Fruit fly (Drosophila melanogaster): ENCODE measurements around the gene CG32485.

CG32485 gene

DNA sequence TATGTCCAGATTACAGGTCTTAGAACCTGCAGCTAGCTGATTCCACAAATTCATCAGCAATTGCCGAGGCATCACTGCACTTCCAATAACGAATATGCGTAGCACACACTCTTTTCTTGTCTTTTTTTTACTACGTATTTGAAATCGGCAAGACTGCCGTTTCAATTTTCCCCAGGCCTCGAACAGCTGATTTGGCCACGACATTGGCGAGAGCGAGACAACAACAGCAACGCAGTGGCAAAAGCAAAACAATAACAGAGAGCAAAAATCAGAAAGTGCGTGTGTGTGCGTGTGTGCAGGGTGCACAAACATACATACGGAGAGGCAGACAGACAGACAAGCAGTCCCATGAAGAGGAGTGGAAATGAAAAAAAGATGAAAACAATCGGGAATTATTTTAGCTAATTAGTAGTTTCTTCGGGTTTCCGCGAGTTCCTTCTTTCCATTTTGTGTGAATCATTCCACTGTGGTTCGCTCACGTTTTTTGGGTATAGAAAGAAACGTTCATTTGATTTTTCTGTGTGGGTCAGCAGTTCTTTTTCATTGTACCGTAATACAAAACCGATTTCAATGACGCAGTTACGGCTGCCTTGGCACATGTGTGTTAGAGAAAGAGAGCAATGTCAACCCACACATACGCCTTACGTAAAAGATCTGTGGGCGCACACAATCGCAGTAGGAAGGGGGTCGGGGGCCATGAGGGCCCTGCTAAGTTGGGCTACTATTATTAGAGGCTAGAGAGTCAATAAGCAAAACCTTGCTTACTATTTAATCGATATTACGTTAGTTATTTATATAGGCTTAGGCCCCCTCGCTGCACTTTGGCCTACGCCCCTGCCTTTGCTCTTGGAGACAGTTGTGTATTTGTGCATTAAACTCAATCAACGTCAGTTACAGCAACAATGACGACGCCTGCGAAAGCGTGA is 10.2 kb downstream of the CG32485 start (continued):
- TF ChIP-seq CG1233 (GFP tag; optimal IDR thresholded peaks at IDR 0.05), result peak; percentile 98
- peak; percentile 97 for TF ChIP-seq peb (GFP tag; IDR thresholded peaks at IDR 0.05)
- TF ChIP-seq CG11093 (GFP tag; IDR thresholded peaks at IDR 0.05), result peak; percentile 99
- peak; percentile 92 for TF ChIP-seq dmrt11E (tag; optimal IDR thresholded peaks at IDR 0.05)
- peak; percentile 99 for TF ChIP-seq pho (GFP tag; optimal IDR thresholded peaks at IDR 0.05)
- TF ChIP-seq C15 (GFP tag; IDR thresholded peaks at IDR 0.05), result peak; percentile 98
- peak in 1 of 2 experiments; percentile 32 for TF ChIP-seq tll (GFP tag; optimal IDR thresholded peaks at IDR 0.05)
- peak in 1 of 2 experiments; percentile 50 for TF ChIP-seq Dfd (GFP tag; optimal IDR thresholded peaks at IDR 0.05)
- peak; percentile 95 for TF ChIP-seq salm (tag; optimal IDR thresholded peaks at IDR 0.05)
- peak; percentile 100 for TF ChIP-seq sisA (GFP tag; IDR thresholded peaks at IDR 0.05)
- TF ChIP-seq dmrt99B (tag; optimal IDR thresholded peaks at IDR 0.05), result peak; percentile 98
- TF ChIP-seq CG6272 (GFP tag; IDR thresholded peaks at IDR 0.05), result peak; percentile 99
- TF ChIP-seq lab (GFP tag; optimal IDR thresholded peaks at IDR 0.05), result peak; percentile 100
- TF ChIP-seq CoRest (tag; optimal IDR thresholded peaks at IDR 0.05), result peak; percentile 98
- peak; percentile 97 for TF ChIP-seq CG7987 (GFP tag; optimal IDR thresholded peaks at IDR 0.05)
- TF ChIP-seq CG4404 (GFP tag; IDR thresholded peaks at IDR 0.05), result peak; percentile 99
- peak; percentile 98 for TF ChIP-seq Fer3 (tag; optimal IDR thresholded peaks at IDR 0.05)
- peak; percentile 98 for TF ChIP-seq vfl (GFP tag; optimal IDR thresholded peaks at IDR 0.05)
- TF ChIP-seq CG14710 (tag; optimal IDR thresholded peaks at IDR 0.05), result peak; percentile 91
- TF ChIP-seq crp (GFP tag; optimal IDR thresholded peaks at IDR 0.05), result peak; percentile 35 to 84
- peak in 1 of 2 experiments; percentile 94 for TF ChIP-seq Eip74EF (GFP tag; optimal IDR thresholded peaks at IDR 0.05)
- peak; percentile 97 for TF ChIP-seq ash1 (GFP tag; optimal IDR thresholded peaks at IDR 0.05)
- peak; percentile 98 for TF ChIP-seq ERR (GFP tag; optimal IDR thresholded peaks at IDR 0.05)
- TF ChIP-seq Taf1 (GFP tag; IDR thresholded peaks at IDR 0.05), result peak; percentile 99
- TF ChIP-seq E2f1 (GFP tag; IDR thresholded peaks at IDR 0.05), result peak; percentile 99
- peak; percentile 97 for TF ChIP-seq CG4282 (GFP tag; optimal IDR thresholded peaks at IDR 0.05)
- TF ChIP-seq esg (GFP tag; conservative IDR thresholded peaks at IDR 0.05), result peak; percentile 99
- peak; percentile 93 for TF ChIP-seq nom (GFP tag; optimal IDR thresholded peaks at IDR 0.05)
- peak; percentile 99 for TF ChIP-seq so (GFP tag; IDR thresholded peaks at IDR 0.05)
- peak; percentile 87 for TF ChIP-seq YL-1 (GFP tag; optimal IDR thresholded peaks at IDR 0.05)
- peak; percentile 99 for TF ChIP-seq gro (GFP tag; optimal IDR thresholded peaks at IDR 0.05)
- TF ChIP-seq Jarid2 (GFP tag; optimal IDR thresholded peaks at IDR 0.05), result peak; percentile 87
- peak; percentile 46 for TF ChIP-seq Sry-β (GFP tag; optimal IDR thresholded peaks at IDR 0.05)
- TF ChIP-seq CG10267 (tag; optimal IDR thresholded peaks at IDR 0.05), result peak; percentile 88
- TF ChIP-seq Oaz (GFP tag; IDR thresholded peaks at IDR 0.05), result peak; percentile 98
- peak; percentile 96 for TF ChIP-seq CG3065 (GFP tag; optimal IDR thresholded peaks at IDR 0.05)
- no peak for TF ChIP-seq CG7963 (GFP tag; IDR thresholded peaks at IDR 0.05; ENCODE audit: partially characterized antibody)
- TF ChIP-seq lola (GFP tag; optimal IDR thresholded peaks at IDR 0.05), result peak in 1 of 3 experiments; percentile 93
- no peak for TF ChIP-seq Bgb (GFP tag; IDR thresholded peaks at IDR 0.05; ENCODE audit: partially characterized antibody)
- peak; percentile 100 for TF ChIP-seq ci (GFP tag; IDR thresholded peaks at IDR 0.05)
- peak; percentile 94 for TF ChIP-seq ac (GFP tag; optimal IDR thresholded peaks at IDR 0.05)
- TF ChIP-seq danr (GFP tag; IDR thresholded peaks at IDR 0.05), result peak; percentile 98
- TF ChIP-seq CG3726 (GFP tag; IDR thresholded peaks at IDR 0.05), result peak; percentile 99
- TF ChIP-seq Abd-B (GFP tag; optimal IDR thresholded peaks at IDR 0.05), result peak; percentile 97
- peak; percentile 92 for TF ChIP-seq Fer2 (tag; optimal IDR thresholded peaks at IDR 0.05)
- peak; percentile 97 for TF ChIP-seq CG12391 (tag; optimal IDR thresholded peaks at IDR 0.05)
- TF ChIP-seq CG1529 (GFP tag; optimal IDR thresholded peaks at IDR 0.05), result peak; percentile 96

Measured in whole organism, embryonic.